Fruit fly (Drosophila melanogaster): ENCODE data around the gene CG8679.

DNA sequence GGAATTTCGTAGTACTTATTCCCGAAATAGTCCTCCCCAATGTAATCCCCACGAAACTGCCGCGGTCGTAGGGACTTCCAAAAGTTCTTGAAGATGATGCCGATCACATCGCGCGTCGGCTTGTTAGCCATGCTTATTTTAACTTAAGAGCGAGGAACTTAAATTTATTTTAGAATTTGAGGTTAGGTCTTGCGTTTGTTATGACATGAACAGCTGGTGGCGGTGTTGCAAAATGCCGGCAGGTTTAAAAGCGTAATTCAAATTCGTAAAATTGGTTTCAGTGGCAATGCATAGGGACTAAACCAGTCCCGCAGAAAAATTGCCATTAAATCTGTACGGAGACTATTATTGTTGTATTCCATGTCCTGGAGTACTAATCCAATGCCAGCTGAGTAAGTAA lies 51.9 kb downstream of the CG8679 start:
- TF ChIP-seq Myc (optimal IDR thresholded peaks at IDR 0.05) = peak; percentile 6
- TF ChIP-seq rgr (GFP tag; optimal IDR thresholded peaks at IDR 0.05) = peak; percentile 1
- no peak for TF ChIP-seq OdsH (GFP tag; optimal IDR thresholded peaks at IDR 0.05)
- TF ChIP-seq Abd-B (GFP tag; optimal IDR thresholded peaks at IDR 0.05) = no peak
- no peak for TF ChIP-seq psq (GFP tag; optimal IDR thresholded peaks at IDR 0.05)
- TF ChIP-seq usp (GFP tag; optimal IDR thresholded peaks at IDR 0.05) = no peak
- peak; percentile 36 for TF ChIP-seq h (GFP tag; optimal IDR thresholded peaks at IDR 0.05)
- no peak for TF ChIP-seq CrebA (GFP tag; optimal IDR thresholded peaks at IDR 0.05; ENCODE audit: borderline replicate concordance)
- no peak for TF ChIP-seq CG32264 (GFP tag; optimal IDR thresholded peaks at IDR 0.05)

Data from whole organism, wandering third instar larva.